Fruit fly (Drosophila melanogaster) S2 (cell line): ENCODE results near the gene Trm7-32.

Experiments used
- CG8478 ChIP-seq: fragments of >200 bp; optimal IDR thresholded peaks from 2 replicates; lab custom pipeline; 2018
- CTCF ChIP-seq, 2 experiments: fragments of >200 bp; optimal IDR thresholded peaks; 2 replicates each; lab custom pipeline; 2018

DNA sequence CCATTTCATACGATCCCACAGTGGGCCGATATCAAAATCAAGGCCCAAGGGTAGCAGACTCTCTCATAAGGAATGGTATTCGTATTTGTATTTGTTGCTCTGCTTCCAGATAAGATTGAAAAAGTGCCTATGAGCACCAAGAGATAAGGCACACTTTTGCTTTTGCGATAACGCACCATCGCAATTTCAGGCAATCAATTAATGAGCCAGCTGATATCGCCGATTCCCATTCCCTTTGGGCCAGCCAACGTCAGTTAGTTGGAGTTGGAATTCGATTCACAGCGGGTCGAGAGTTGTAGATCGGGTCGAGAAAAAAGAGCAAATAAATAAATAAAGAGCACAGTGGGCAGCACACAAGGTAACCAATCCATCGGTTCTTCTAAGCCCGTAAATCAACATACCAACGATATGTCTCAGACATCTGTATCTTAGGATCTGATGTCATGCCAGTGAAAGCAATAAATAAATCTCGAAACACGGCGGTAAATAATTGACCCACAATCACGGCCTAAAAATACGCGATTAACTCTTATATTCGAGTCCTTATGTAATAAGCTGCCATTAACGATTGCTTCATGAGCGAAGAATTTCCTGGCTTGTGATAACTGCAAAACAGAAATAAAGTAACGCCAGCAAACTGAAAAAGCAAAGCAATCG lies 32.3 kb upstream of the Trm7-32 start, which contains the start of gene CG8907:
- TF ChIP-seq CG8478 (lab: Kevin White, UChicago) (no peak), CTCF (optimal IDR thresholded peaks at IDR 0.05; lab: Kevin White, UChicago) (no peak)
